Fruit fly (Drosophila melanogaster) whole organism: Measurements from ENCODE around the gene NimB2.

Experiments
- CG8478 ChIP-seq: fragments of >200 bp; optimal IDR thresholded peaks from 2 replicates; lab custom pipeline; 2018; ENCODE audit warnings: inconsistent platforms
- Dll ChIP-seq: fragments of >200 bp; optimal IDR thresholded peaks from 2 replicates; lab custom pipeline; 2017
- EcR ChIP-seq, 2 experiments: fragments of >200 bp; optimal IDR thresholded peaks; 2 replicates each; lab custom pipeline; 2017; ENCODE audit warnings: missing biosample characterization in 2 of 2, missing genetic modification characterization in 2 of 2, missing genetic modification reagents in 2 of 2
- usp ChIP-seq: fragments of >200 bp; optimal IDR thresholded peaks from 2 replicates; lab custom pipeline; 2017; ENCODE audit warnings: missing biosample characterization, missing genetic modification characterization, mixed read lengths

DNA sequence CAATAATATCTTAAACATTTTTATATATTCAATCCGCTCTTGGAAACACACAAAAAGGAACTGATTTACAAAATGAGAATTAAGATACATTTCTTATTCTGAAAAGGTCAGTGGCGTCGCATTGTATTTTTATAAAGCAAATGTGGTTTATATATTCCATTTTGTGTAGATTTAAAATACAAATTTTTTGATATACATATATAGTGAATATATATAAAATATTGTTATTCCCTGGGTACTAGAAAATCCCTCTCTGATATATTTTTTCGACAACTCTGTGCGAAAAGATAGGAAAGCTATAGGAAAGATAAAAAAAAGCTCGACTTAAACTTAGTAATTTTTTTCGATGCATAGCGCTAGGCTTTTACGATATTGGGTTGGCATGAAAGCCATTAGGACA, 35.5 kb downstream of the NimB2 start, which contains the start of gene CG42711:
- no peak for TF ChIP-seq Dll (lab: Kevin White, UChicago)
- TF ChIP-seq EcR (GFP tag; optimal IDR thresholded peaks at IDR 0.05; lab: Kevin White, UChicago): no peak
- TF ChIP-seq usp (GFP tag; lab: Kevin White, UChicago): no peak
- no peak for TF ChIP-seq CG8478
